Fruit fly (Drosophila melanogaster) whole organism: Measurements from ENCODE around the gene CG14258.

ENCODE experiments used
- CG8478 ChIP-seq: fragments of >200 bp; optimal IDR thresholded peaks from 2 replicates; lab custom pipeline; 2018; ENCODE audit warnings: inconsistent platforms
- Dll ChIP-seq: fragments of >200 bp; optimal IDR thresholded peaks from 2 replicates; lab custom pipeline; 2017
- EcR ChIP-seq, 2 experiments: fragments of >200 bp; optimal IDR thresholded peaks; 2 replicates each; lab custom pipeline; 2017; ENCODE audit warnings: missing biosample characterization in 2 of 2, missing genetic modification characterization in 2 of 2, missing genetic modification reagents in 2 of 2
- pan ChIP-seq: fragments of >200 bp; optimal IDR thresholded peaks from 2 replicates; lab custom pipeline; 2017
- psq ChIP-seq: fragments of >200 bp; optimal IDR thresholded peaks from 2 replicates; lab custom pipeline; 2017
- usp ChIP-seq: fragments of >200 bp; optimal IDR thresholded peaks from 2 replicates; lab custom pipeline; 2017; ENCODE audit warnings: missing biosample characterization, missing genetic modification characterization, mixed read lengths

Gene CG14258

dm6 chr3R:27092843-27093242, at the start of gene CG14258:
TSS of gene CG14258 (plus strand) at chr3R:27093143.
- no peak for TF ChIP-seq pan (lab: Kevin White, UChicago)
- TF ChIP-seq CG8478 (lab: Kevin White, UChicago): no peak
- no peak for TF ChIP-seq usp (GFP tag; lab: Kevin White, UChicago)
- no peak for TF ChIP-seq EcR (GFP tag; optimal IDR thresholded peaks at IDR 0.05; lab: Kevin White, UChicago)
- TF ChIP-seq psq (lab: Kevin White, UChicago): no peak
- TF ChIP-seq Dll (lab: Kevin White, UChicago): no peak

dm6 chr3R:27048561-27049270, 44.2 kb upstream of the CG14258 start, which contains the start of gene TwdlT:
TSS of gene TwdlT (plus strand) at chr3R:27049220.
- no peak for TF ChIP-seq usp (GFP tag; lab: Kevin White, UChicago)
- no peak for TF ChIP-seq CG8478 (lab: Kevin White, UChicago)

- TF ChIP-seq EcR (GFP tag; optimal IDR thresholded peaks at IDR 0.05; lab: Kevin White, UChicago): no peak
- TF ChIP-seq Dll (lab: Kevin White, UChicago): no peak
- no peak for TF ChIP-seq psq (lab: Kevin White, UChicago)
These were observed 43.4 kb upstream of the CG14258 start for dm6 chr3R:27049549-27049948.

dm6 chr3R:27056152-27056551, 36.8 kb upstream of the CG14258 start:
- no peak for TF ChIP-seq EcR (GFP tag; optimal IDR thresholded peaks at IDR 0.05; lab: Kevin White, UChicago)
- TF ChIP-seq psq (lab: Kevin White, UChicago): no peak
- no peak for TF ChIP-seq CG8478 (lab: Kevin White, UChicago)
- TF ChIP-seq usp (GFP tag; lab: Kevin White, UChicago): no peak
- TF ChIP-seq Dll (lab: Kevin White, UChicago): no peak
- TF ChIP-seq pan (lab: Kevin White, UChicago): no peak

dm6 chr3R:27061916-27062315, 31.0 kb upstream of the CG14258 start, which contains the start of gene CG34292:
TSS of gene CG34292 (plus strand) at chr3R:27062216.
- TF ChIP-seq CG8478 (lab: Kevin White, UChicago) (no peak), Dll (lab: Kevin White, UChicago) (no peak), EcR (GFP tag; optimal IDR thresholded peaks at IDR 0.05; lab: Kevin White, UChicago) (no peak), psq (lab: Kevin White, UChicago) (no peak), pan (lab: Kevin White, UChicago) (no peak), usp (GFP tag; lab: Kevin White, UChicago) (no peak)

dm6 chr3R:27064099-27064498, 28.8 kb upstream of the CG14258 start, which contains the start of gene Nep5:
TSS of gene Nep5 (minus strand) at chr3R:27064199.
- TF ChIP-seq EcR (GFP tag; optimal IDR thresholded peaks at IDR 0.05; lab: Kevin White, UChicago) (no peak), psq (lab: Kevin White, UChicago) (no peak), Dll (lab: Kevin White, UChicago) (no peak), CG8478 (lab: Kevin White, UChicago) (no peak), pan (lab: Kevin White, UChicago) (no peak), usp (GFP tag; lab: Kevin White, UChicago) (no peak)

dm6 chr3R:27065136-27065535, 27.8 kb upstream of the CG14258 start, which contains the start of gene CG43935:
TSS of gene CG43935 (plus strand) at chr3R:27065436.
- TF ChIP-seq Dll (lab: Kevin White, UChicago): no peak
- TF ChIP-seq CG8478 (lab: Kevin White, UChicago): no peak
- TF ChIP-seq usp (GFP tag; lab: Kevin White, UChicago): no peak
- TF ChIP-seq pan (lab: Kevin White, UChicago): no peak
- TF ChIP-seq EcR (GFP tag; optimal IDR thresholded peaks at IDR 0.05; lab: Kevin White, UChicago): no peak
- TF ChIP-seq psq (lab: Kevin White, UChicago): no peak

dm6 chr3R:27067362-27067761, 25.6 kb upstream of the CG14258 start:
- TF ChIP-seq CG8478 (lab: Kevin White, UChicago): no peak
- no peak for TF ChIP-seq pan (lab: Kevin White, UChicago)
- no peak for TF ChIP-seq Dll (lab: Kevin White, UChicago)
- no peak for TF ChIP-seq psq (lab: Kevin White, UChicago)
- TF ChIP-seq usp (GFP tag; lab: Kevin White, UChicago): no peak
- TF ChIP-seq EcR (GFP tag; optimal IDR thresholded peaks at IDR 0.05; lab: Kevin White, UChicago): no peak

- TF ChIP-seq usp (GFP tag; lab: Kevin White, UChicago) (no peak), CG8478 (lab: Kevin White, UChicago) (no peak)
These were observed 23.7 kb upstream of the CG14258 start for dm6 chr3R:27069201-27069600.

- TF ChIP-seq Dll (lab: Kevin White, UChicago): peak; percentile 71
- TF ChIP-seq EcR (GFP tag; optimal IDR thresholded peaks at IDR 0.05; lab: Kevin White, UChicago): no peak
These were observed 22.9 kb upstream of the CG14258 start, which contains the start of gene spz for dm6 chr3R:27069810-27070625. TSS of gene spz (minus strand) at chr3R:27070070.

dm6 chr3R:27070906-27071498, 21.9 kb upstream of the CG14258 start:
- no peak for TF ChIP-seq Dll (lab: Kevin White, UChicago)
- no peak for TF ChIP-seq pan (lab: Kevin White, UChicago)
- no peak for TF ChIP-seq usp (GFP tag; lab: Kevin White, UChicago)
- no peak for TF ChIP-seq CG8478 (lab: Kevin White, UChicago)
- TF ChIP-seq EcR (GFP tag; optimal IDR thresholded peaks at IDR 0.05; lab: Kevin White, UChicago): no peak
- no peak for TF ChIP-seq psq (lab: Kevin White, UChicago)
